Fruit fly (Drosophila melanogaster) whole organism, embryonic: ENCODE results near the gene dpr20.

ENCODE experiments used
- CG1024 ChIP-seq: fragments of 200-800 bp; sonication (Bioruptor generic); IDR thresholded peaks from 2 replicates; pipeline ENCODE4 v1.3.6; 2022; ENCODE audit warnings: missing biosample characterization, missing genetic modification characterization
- CG10654 ChIP-seq: fragments of 200-800 bp; sonication (Bioruptor generic); optimal IDR thresholded peaks from 2 replicates; lab custom pipeline; 2016; ENCODE audit warnings: missing biosample characterization, missing genetic modification characterization
- CG10959 ChIP-seq: fragments of 200-800 bp; sonication (Bioruptor generic); IDR thresholded peaks from 2 replicates; pipeline ENCODE4 v1.3.6; 2022; ENCODE audit warnings: missing biosample characterization, missing genetic modification characterization
- CG14965 ChIP-seq: fragments of 200-800 bp; sonication (Bioruptor generic); optimal IDR thresholded peaks from 2 replicates; lab custom pipeline; 2016; ENCODE audit warnings: missing biosample characterization, missing genetic modification characterization, borderline replicate concordance
- CG16815 ChIP-seq: fragments of 200-800 bp; sonication (Bioruptor generic); optimal IDR thresholded peaks from 3 replicates; lab custom pipeline; 2017; ENCODE audit warnings: missing biosample characterization, mild to moderate bottlenecking, missing genetic modification characterization
- CG17328 ChIP-seq: fragments of 200-800 bp; sonication (Bioruptor generic); IDR thresholded peaks from 2 replicates; pipeline ENCODE4 v1.3.6; 2022; ENCODE audit warnings: missing biosample characterization, missing genetic modification characterization
- CG17385 ChIP-seq: fragments of 200-800 bp; sonication (Bioruptor generic); optimal IDR thresholded peaks from 3 replicates; lab custom pipeline; 2018; ENCODE audit warnings: missing biosample characterization, mild to moderate bottlenecking, missing genetic modification characterization
- CG17912 ChIP-seq: fragments of 200-800 bp; sonication (Bioruptor generic); optimal IDR thresholded peaks from 2 replicates; lab custom pipeline; 2018; ENCODE audit warnings: missing biosample characterization, mild to moderate bottlenecking, missing genetic modification characterization
- CG18619 ChIP-seq: fragments of 200-800 bp; sonication (Bioruptor generic); optimal IDR thresholded peaks from 3 replicates; lab custom pipeline; 2017; ENCODE audit warnings: missing biosample characterization, mild to moderate bottlenecking, missing genetic modification characterization
- CG30431 ChIP-seq: fragments of 200-800 bp; sonication (Bioruptor generic); optimal IDR thresholded peaks from 2 replicates; lab custom pipeline; 2017; ENCODE audit warnings: missing biosample characterization, missing genetic modification characterization
- CG4707 ChIP-seq: fragments of 200-800 bp; sonication (Bioruptor generic); optimal IDR thresholded peaks from 2 replicates; lab custom pipeline; 2018; ENCODE audit warnings: missing biosample characterization, mild to moderate bottlenecking, missing genetic modification characterization, moderate library complexity
- CG6683 ChIP-seq: fragments of 200-800 bp; sonication (Bioruptor generic); optimal IDR thresholded peaks from 2 replicates; lab custom pipeline; 2017; ENCODE audit warnings: missing biosample characterization, mild to moderate bottlenecking, missing genetic modification characterization, missing genetic modification reagents
- CG7271 ChIP-seq: fragments of 200-800 bp; sonication (Bioruptor generic); optimal IDR thresholded peaks from 2 replicates; lab custom pipeline; 2018; ENCODE audit warnings: missing biosample characterization, mild to moderate bottlenecking, missing genetic modification characterization, moderate library complexity
- CG7786 ChIP-seq: fragments of 200-800 bp; sonication (Bioruptor generic); optimal IDR thresholded peaks from 2 replicates; lab custom pipeline; 2016; ENCODE audit warnings: missing biosample characterization, missing genetic modification characterization
- CG8089 ChIP-seq: fragments of 200-800 bp; sonication (Bioruptor generic); optimal IDR thresholded peaks from 3 replicates; lab custom pipeline; 2016; ENCODE audit warnings: missing biosample characterization, missing genetic modification characterization
- CG8944 ChIP-seq: fragments of 200-800 bp; sonication (Bioruptor generic); optimal IDR thresholded peaks from 3 replicates; lab custom pipeline; 2016; ENCODE audit warnings: missing biosample characterization, missing genetic modification characterization
- CG9817 ChIP-seq: fragments of 200-800 bp; sonication (Bioruptor generic); optimal IDR thresholded peaks from 2 replicates; lab custom pipeline; 2018; ENCODE audit warnings: missing biosample characterization, mild to moderate bottlenecking, missing genetic modification characterization, moderate library complexity
- Doc2 ChIP-seq: fragments of 200-800 bp; sonication (Bioruptor generic); IDR thresholded peaks from 2 replicates; pipeline ENCODE4 v1.3.6; 2022; ENCODE audit warnings: missing biosample characterization, missing genetic modification characterization
- Ets97D ChIP-seq: fragments of 200-800 bp; sonication (Bioruptor generic); optimal IDR thresholded peaks from 3 replicates; lab custom pipeline; 2016; ENCODE audit warnings: missing biosample characterization, missing genetic modification characterization
- H2.0 ChIP-seq: fragments of 200-800 bp; sonication (Bioruptor generic); IDR thresholded peaks from 2 replicates; pipeline ENCODE4 v1.3.6; 2022; ENCODE audit warnings: missing biosample characterization, missing genetic modification characterization
- HLH3B ChIP-seq: fragments of 200-800 bp; sonication (Bioruptor generic); IDR thresholded peaks from 2 replicates; pipeline ENCODE4 v1.3.6; 2022; ENCODE audit warnings: missing biosample characterization, missing genetic modification characterization
- Hey ChIP-seq: fragments of 200-800 bp; sonication (Bioruptor generic); optimal IDR thresholded peaks from 3 replicates; lab custom pipeline; 2018; ENCODE audit warnings: missing biosample characterization, mild to moderate bottlenecking, missing genetic modification characterization
- HmgZ ChIP-seq: fragments of 200-800 bp; sonication (Bioruptor generic); optimal IDR thresholded peaks from 2 replicates; lab custom pipeline; 2018; ENCODE audit warnings: missing biosample characterization, mild to moderate bottlenecking, missing genetic modification characterization
- Hmr ChIP-seq: fragments of 200-800 bp; sonication (Bioruptor generic); optimal IDR thresholded peaks from 3 replicates; lab custom pipeline; 2017; ENCODE audit warnings: mild to moderate bottlenecking, missing biosample characterization, missing genetic modification reagents, missing genetic modification characterization
- Lhr ChIP-seq: fragments of 200-800 bp; sonication (Bioruptor generic); optimal IDR thresholded peaks from 3 replicates; lab custom pipeline; 2017; ENCODE audit warnings: mild to moderate bottlenecking, missing biosample characterization, missing genetic modification reagents, missing genetic modification characterization
- NC2α ChIP-seq: fragments of 200-800 bp; sonication (Bioruptor generic); optimal IDR thresholded peaks from 2 replicates; lab custom pipeline; 2016; ENCODE audit warnings: missing biosample characterization, missing genetic modification characterization
- NK7.1 ChIP-seq: fragments of 200-800 bp; sonication (Bioruptor generic); optimal IDR thresholded peaks from 3 replicates; lab custom pipeline; 2016; ENCODE audit warnings: missing biosample characterization, missing genetic modification characterization
- NfI ChIP-seq: fragments of 200-800 bp; sonication (Bioruptor generic); optimal IDR thresholded peaks from 3 replicates; lab custom pipeline; 2018; ENCODE audit warnings: missing biosample characterization, mild to moderate bottlenecking, missing genetic modification characterization, moderate library complexity
- aop ChIP-seq: fragments of 200-800 bp; sonication (Bioruptor generic); IDR thresholded peaks from 2 replicates; pipeline ENCODE4 v1.3.6; 2022; ENCODE audit warnings: missing biosample characterization, missing genetic modification characterization
- az2 ChIP-seq: fragments of 200-800 bp; sonication (Bioruptor generic); optimal IDR thresholded peaks from 3 replicates; lab custom pipeline; 2016; ENCODE audit warnings: missing biosample characterization, missing genetic modification characterization
- cg ChIP-seq: fragments of 200-800 bp; sonication (Bioruptor generic); optimal IDR thresholded peaks from 3 replicates; lab custom pipeline; 2019; ENCODE audit warnings: missing biosample characterization, mild to moderate bottlenecking, missing genetic modification characterization, moderate library complexity
- chn ChIP-seq: fragments of 200-800 bp; sonication (Bioruptor generic); optimal IDR thresholded peaks from 2 replicates; lab custom pipeline; 2016; ENCODE audit warnings: missing biosample characterization, missing genetic modification characterization
- danr ChIP-seq: fragments of 200-800 bp; sonication (Bioruptor generic); IDR thresholded peaks from 2 replicates; pipeline ENCODE4 v1.3.6; 2022; ENCODE audit warnings: missing biosample characterization, missing genetic modification characterization
- dimm ChIP-seq: fragments of 200-800 bp; sonication (Bioruptor generic); IDR thresholded peaks from 2 replicates; pipeline ENCODE4 v1.3.6; 2022; ENCODE audit warnings: missing biosample characterization, missing genetic modification characterization
- dpn ChIP-seq, 2 experiments: fragments of 200-800 bp; sonication (Bioruptor generic); optimal IDR thresholded peaks; 3 replicates each; lab custom pipeline; 2016; ENCODE audit warnings: missing biosample characterization in 2 of 2, missing genetic modification characterization in 2 of 2
- en ChIP-seq: fragments of 200-800 bp; sonication (Bioruptor generic); optimal IDR thresholded peaks from 2 replicates; lab custom pipeline; 2016; ENCODE audit warnings: missing biosample characterization, missing genetic modification characterization
- esg ChIP-seq: fragments of 200-800 bp; sonication (Bioruptor generic); conservative IDR thresholded peaks from 2 replicates; pipeline ENCODE4 v1.3.6; 2022; ENCODE audit warnings: missing biosample characterization, missing genetic modification characterization
- fd96Cb ChIP-seq: fragments of 200-800 bp; sonication (Bioruptor generic); optimal IDR thresholded peaks from 2 replicates; lab custom pipeline; 2018; ENCODE audit warnings: missing biosample characterization, mild to moderate bottlenecking, missing genetic modification characterization, moderate library complexity
- gcm ChIP-seq: fragments of 200-800 bp; sonication (Bioruptor generic); optimal IDR thresholded peaks from 2 replicates; lab custom pipeline; 2019; ENCODE audit warnings: missing biosample characterization, mild to moderate bottlenecking, missing genetic modification characterization, moderate library complexity
- ham ChIP-seq: fragments of 200-800 bp; sonication (Bioruptor generic); IDR thresholded peaks from 2 replicates; pipeline ENCODE4 v1.3.6; 2022; ENCODE audit warnings: missing biosample characterization, missing genetic modification characterization
- hb ChIP-seq: fragments of 200-800 bp; sonication (Bioruptor generic); IDR thresholded peaks from 3 replicates; pipeline ENCODE4 v1.3.6; 2022; ENCODE audit warnings: missing biosample characterization, missing genetic modification characterization; ENCODE audit not compliant: partially characterized antibody
- kah ChIP-seq: fragments of 200-800 bp; sonication (Bioruptor generic); optimal IDR thresholded peaks from 2 replicates; lab custom pipeline; 2018; ENCODE audit warnings: missing biosample characterization, mild to moderate bottlenecking, missing genetic modification characterization
- klu ChIP-seq: fragments of 200-800 bp; sonication (Bioruptor generic); IDR thresholded peaks from 2 replicates; pipeline ENCODE4 v1.3.6; 2022; ENCODE audit warnings: missing biosample characterization, missing genetic modification characterization
- otp ChIP-seq: fragments of 200-800 bp; sonication (Bioruptor generic); IDR thresholded peaks from 3 replicates; pipeline ENCODE4, ENCODE4 v1.3.6; 2022; ENCODE audit warnings: missing biosample characterization, missing genetic modification characterization
- phol ChIP-seq: fragments of 200-800 bp; sonication (Bioruptor generic); optimal IDR thresholded peaks from 3 replicates; lab custom pipeline; 2018; ENCODE audit warnings: missing biosample characterization, mild to moderate bottlenecking, missing genetic modification characterization, moderate library complexity
- rib ChIP-seq: fragments of 200-800 bp; sonication (Bioruptor generic); IDR thresholded peaks from 2 replicates; pipeline ENCODE4 v1.3.6; 2022; ENCODE audit warnings: missing biosample characterization, missing genetic modification characterization
- stc ChIP-seq: fragments of 200-800 bp; sonication (Bioruptor generic); IDR thresholded peaks from 2 replicates; pipeline ENCODE4 v1.3.6; 2022; ENCODE audit warnings: missing biosample characterization, missing genetic modification characterization
- trem ChIP-seq: fragments of 200-800 bp; optimal IDR thresholded peaks from 3 replicates; lab custom pipeline; 2019; ENCODE audit warnings: missing biosample characterization, mild to moderate bottlenecking, missing genetic modification characterization, moderate library complexity
- tx ChIP-seq: fragments of 200-800 bp; sonication (Bioruptor generic); optimal IDR thresholded peaks from 2 replicates; lab custom pipeline; 2016; ENCODE audit warnings: missing biosample characterization, missing genetic modification characterization
- zen2 ChIP-seq: fragments of 200-800 bp; sonication (Bioruptor generic); IDR thresholded peaks from 3 replicates; pipeline ENCODE4 v1.3.6; 2022; ENCODE audit warnings: missing biosample characterization, missing genetic modification characterization; ENCODE audit not compliant: partially characterized antibody

Gene dpr20

DNA sequence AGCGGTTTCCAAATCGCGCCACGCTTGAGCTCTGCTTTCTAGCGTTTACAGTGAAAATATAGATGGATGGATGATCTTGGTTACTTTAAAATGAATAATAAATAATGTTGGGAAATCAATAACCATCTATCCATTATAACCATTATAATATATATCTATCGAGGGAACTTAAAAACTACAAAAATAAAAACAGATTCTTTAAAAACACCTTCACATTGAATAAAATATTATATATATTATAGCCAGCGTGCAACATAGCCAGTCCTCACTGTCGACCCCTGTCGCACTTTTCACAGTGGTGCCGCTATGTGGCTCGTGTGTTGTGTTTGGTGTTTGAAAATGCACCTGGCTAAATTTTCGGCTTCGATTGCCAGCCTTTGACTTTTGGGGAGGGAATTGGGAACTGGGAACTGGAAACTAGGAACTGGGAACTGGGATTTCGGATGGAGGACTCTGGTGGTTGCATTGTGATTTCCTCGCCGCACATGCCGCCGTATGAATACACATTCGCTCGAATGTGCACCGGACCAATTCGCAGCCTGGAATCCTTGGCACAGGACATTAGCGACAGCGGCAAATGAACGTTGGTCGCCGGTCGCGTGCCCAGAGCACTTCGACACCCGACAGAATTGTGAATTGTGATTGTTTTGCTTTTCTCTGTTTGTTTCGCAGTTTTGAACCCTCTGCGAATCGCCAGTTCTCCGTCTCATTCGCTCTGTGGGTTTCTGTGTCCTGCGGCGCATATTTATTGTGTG is 48.1 kb upstream of the dpr20 start (continued):
- TF ChIP-seq cg (GFP tag; lab: Kevin White, UChicago) (no peak), CG10654 (no peak), CG4707 (GFP tag; lab: Kevin White, UChicago) (no peak), CG8089 (GFP tag; lab: Kevin White, UChicago) (no peak), dimm (GFP tag; lab: Robert Waterston, UW) (no peak), HmgZ (tag; lab: Kevin White, UChicago) (no peak), kah (no peak), Lhr (GFP tag; lab: Kevin White, UChicago) (no peak), chn (GFP tag; lab: Kevin White, UChicago) (no peak), klu (no peak), NC2α (GFP tag; lab: Kevin White, UChicago) (no peak), NfI (GFP tag; lab: Kevin White, UChicago) (no peak), ham (no peak), CG17912 (GFP tag; lab: Kevin White, UChicago) (no peak), CG1024 (GFP tag; lab: Robert Waterston, UW) (no peak; the same call in 1 of the 2 replicates), dpn (GFP tag; optimal IDR thresholded peaks at IDR 0.05; lab: Kevin White, UChicago) (peak in 1 of 2 experiments; percentile 18), zen2 (GFP tag; lab: Robert Waterston, UW) (no peak), CG14965 (GFP tag; lab: Kevin White, UChicago) (no peak), hb (no peak), CG6683 (GFP tag; lab: Kevin White, UChicago) (no peak), CG18619 (no peak), aop (GFP tag; lab: Robert Waterston, UW) (no peak), rib (GFP tag; lab: Robert Waterston, UW) (no peak), phol (tag; lab: Kevin White, UChicago) (peak; percentile 63), danr (GFP tag; lab: Robert Waterston, UW) (no peak), stc (GFP tag; lab: Robert Waterston, UW) (no peak), CG17385 (no peak), CG30431 (no peak), Ets97D (no peak), trem (peak; percentile 42), az2 (GFP tag; lab: Kevin White, UChicago) (peak; percentile 30), NK7.1 (GFP tag; lab: Kevin White, UChicago) (no peak), en (GFP tag; lab: Kevin White, UChicago) (no peak), CG8944 (GFP tag; lab: Kevin White, UChicago) (no peak), fd96Cb (tag; lab: Kevin White, UChicago) (peak; percentile 57), Doc2 (GFP tag; lab: Robert Waterston, UW) (no peak), otp (no peak), CG7786 (no peak), CG10959 (0 out of 2 replicates have a peak, but pooled peaks have one; percentile 36), HLH3B (GFP tag; lab: Robert Waterston, UW) (no peak), CG17328 (GFP tag; lab: Robert Waterston, UW) (peak; percentile 51; the same call in 1 of the 2 replicates), gcm (GFP tag; lab: Kevin White, UChicago) (peak; percentile 46), Hey (peak; percentile 95), tx (GFP tag; lab: Kevin White, UChicago) (no peak), esg (GFP tag; lab: Robert Waterston, UW) (no peak), Hmr (GFP tag; lab: Kevin White, UChicago) (no peak), CG16815 (GFP tag; lab: Kevin White, UChicago) (peak; percentile 57), H2.0 (GFP tag; lab: Robert Waterston, UW) (no peak), CG7271 (tag; lab: Kevin White, UChicago) (no peak), CG9817 (no peak)
